Worm (Caenorhabditis elegans) whole organism, young adult: ENCODE data around the gene abhd-12.
A peak's percentile ranks its signal among the peaks of the same experiment; 100 is the strongest.

Experiments
- B0261.1 ChIP-seq: sonication (generic microtip); optimal IDR thresholded peaks from 2 replicates; lab custom pipeline; 2016; ENCODE audit warnings: mild to moderate bottlenecking, missing genetic modification characterization, moderate library complexity, missing compliant biosample characterization
- C06A6.2 ChIP-seq: fragments of 200-800 bp; sonication (Bioruptor generic); conservative IDR thresholded peaks from 2 replicates; pipeline ENCODE4 v1.3.6; 2022; ENCODE audit warnings: missing genetic modification characterization, missing compliant biosample characterization
- F39B2.1 ChIP-seq: fragments of 200-800 bp; sonication (Bioruptor generic); IDR thresholded peaks from 2 replicates; pipeline ENCODE4 v1.3.6; 2022; ENCODE audit warnings: missing genetic modification reagents, missing genetic modification characterization, missing compliant biosample characterization
- K11D2.4 ChIP-seq: fragments of 200-800 bp; sonication (Bioruptor generic); IDR thresholded peaks from 2 replicates; pipeline ENCODE4 v1.3.6; 2022; ENCODE audit warnings: missing genetic modification reagents, missing genetic modification characterization, missing compliant biosample characterization
- T26A5.8 ChIP-seq: sonication (generic microtip); optimal IDR thresholded peaks from 2 replicates; lab custom pipeline; 2016; ENCODE audit warnings: missing genetic modification characterization, missing compliant biosample characterization
- Y53F4B.3 ChIP-seq: fragments of 200-800 bp; sonication (Bioruptor generic); IDR thresholded peaks from 2 replicates; pipeline ENCODE4 v1.3.6; 2022; ENCODE audit warnings: missing genetic modification reagents, missing genetic modification characterization, missing compliant biosample characterization
- ama-1 ChIP-seq, 3 experiments: fragments of 150-350 bp in 1 of 3; sonication (generic microtip) in 2 of 3; optimal IDR thresholded peaks; 2 replicates each; lab custom pipeline; 2014 to 2018; ENCODE audit warnings: missing biosample characterization in 2 of 3, missing genetic modification characterization in 2 of 3, missing genetic modification reagents in 2 of 3
- attf-6 ChIP-seq: fragments of 200-800 bp; sonication (Bioruptor generic); IDR thresholded peaks from 2 replicates; pipeline ENCODE4 v1.3.6; 2022; ENCODE audit warnings: missing genetic modification reagents, missing genetic modification characterization, missing compliant biosample characterization
- ccch-3 ChIP-seq: fragments of 200-800 bp; sonication (Bioruptor generic); optimal IDR thresholded peaks from 2 replicates; lab custom pipeline; 2018; ENCODE audit warnings: mild to moderate bottlenecking, missing genetic modification characterization, missing compliant biosample characterization
- cebp-1 ChIP-seq, 2 experiments: fragments of 200-800 bp in 1 of 2; sonication (Bioruptor generic) in 1 of 2; sonication (generic microtip) in 1 of 2; IDR thresholded peaks in 1 of 2; optimal IDR thresholded peaks in 1 of 2; 2 replicates each; pipeline versions ENCODE4 v1.3.6 to Lab custom; 2017 to 2022; ENCODE audit warnings: missing compliant biosample characterization in 2 of 2, missing genetic modification characterization in 2 of 2, mild to moderate bottlenecking in 1 of 2, missing genetic modification reagents in 1 of 2, moderate library complexity in 1 of 2
- ceh-40 ChIP-seq: fragments of 200-800 bp; sonication (Bioruptor generic); IDR thresholded peaks from 2 replicates; pipeline ENCODE4 v1.3.6; 2022; ENCODE audit warnings: missing genetic modification characterization, missing compliant biosample characterization
- dpl-1 ChIP-seq: fragments of 150-350 bp; optimal IDR thresholded peaks from 2 replicates; lab custom pipeline; 2014; ENCODE audit warnings: missing biosample characterization, missing genetic modification reagents, missing genetic modification characterization
- ets-4 ChIP-seq: fragments of 200-800 bp; sonication (Bioruptor generic); optimal IDR thresholded peaks from 2 replicates; lab custom pipeline; 2018; ENCODE audit warnings: mild to moderate bottlenecking, missing genetic modification characterization, missing compliant biosample characterization
- him-1 ChIP-seq: sonication (generic microtip); optimal IDR thresholded peaks from 2 replicates; lab custom pipeline; 2016; ENCODE audit warnings: missing genotype, missing genetic modification reagents, missing genetic modification characterization, missing compliant biosample characterization
- hlh-12 ChIP-seq: sonication (generic microtip); optimal IDR thresholded peaks from 2 replicates; lab custom pipeline; 2016; ENCODE audit warnings: missing genetic modification characterization, missing compliant biosample characterization
- hlh-26 ChIP-seq: fragments of 200-800 bp; sonication (Bioruptor generic); conservative IDR thresholded peaks from 2 replicates; pipeline ENCODE4 v1.3.6; 2022; ENCODE audit warnings: missing genetic modification reagents, missing genetic modification characterization, missing compliant biosample characterization
- hmg-1.2 ChIP-seq: fragments of 200-800 bp; sonication (Bioruptor generic); IDR thresholded peaks from 2 replicates; pipeline ENCODE4 v1.3.6; 2022; ENCODE audit warnings: missing genetic modification reagents, missing genetic modification characterization, missing compliant biosample characterization
- hrde-1 ChIP-seq: sonication (generic microtip); optimal IDR thresholded peaks from 2 replicates; lab custom pipeline; 2016; ENCODE audit warnings: missing genetic modification characterization, mild to moderate bottlenecking, missing compliant biosample characterization, moderate library complexity, missing genotype, missing genetic modification reagents, borderline replicate concordance
- lag-1 ChIP-seq: fragments of 200-800 bp; sonication (Bioruptor generic); IDR thresholded peaks from 2 replicates; pipeline ENCODE4 v1.3.6; 2022; ENCODE audit warnings: missing genetic modification reagents, missing genetic modification characterization, missing compliant biosample characterization
- let-607 ChIP-seq, 2 experiments: fragments of 200-800 bp in 1 of 2; sonication (Bioruptor generic) in 1 of 2; sonication (generic microtip) in 1 of 2; optimal IDR thresholded peaks; 2 replicates each; lab custom pipeline; 2016 to 2018; ENCODE audit warnings: mild to moderate bottlenecking in 2 of 2, missing compliant biosample characterization in 2 of 2, missing genetic modification characterization in 2 of 2, moderate library complexity in 2 of 2, missing genotype in 1 of 2
- lin-26 ChIP-seq: fragments of 200-800 bp; sonication (Bioruptor generic); IDR thresholded peaks from 2 replicates; pipeline ENCODE4 v1.3.6; 2022; ENCODE audit warnings: missing genetic modification reagents, missing genetic modification characterization, missing compliant biosample characterization
- lin-40 ChIP-seq: sonication (generic microtip); optimal IDR thresholded peaks from 2 replicates; lab custom pipeline; 2016; ENCODE audit warnings: missing genetic modification characterization, mild to moderate bottlenecking, missing compliant biosample characterization, missing genotype, missing genetic modification reagents
- lir-1 ChIP-seq: fragments of 200-800 bp; sonication (Bioruptor generic); conservative IDR thresholded peaks from 2 replicates; pipeline ENCODE4 v1.3.6; 2022; ENCODE audit warnings: missing genetic modification reagents, missing genetic modification characterization, missing compliant biosample characterization
- lsl-1 ChIP-seq: fragments of 200-800 bp; sonication (Bioruptor generic); optimal IDR thresholded peaks from 2 replicates; lab custom pipeline; 2018; ENCODE audit warnings: mild to moderate bottlenecking, missing genetic modification characterization, moderate library complexity, missing compliant biosample characterization
- madf-10 ChIP-seq: sonication (generic microtip); optimal IDR thresholded peaks from 2 replicates; lab custom pipeline; 2016; ENCODE audit warnings: mild to moderate bottlenecking, missing genetic modification characterization, missing compliant biosample characterization
- mel-28 ChIP-seq: sonication (generic microtip); optimal IDR thresholded peaks from 2 replicates; lab custom pipeline; 2016; ENCODE audit warnings: borderline replicate concordance, mild to moderate bottlenecking, missing genetic modification characterization, missing compliant biosample characterization
- nfya-2 ChIP-seq: fragments of 200-800 bp; sonication (Bioruptor generic); IDR thresholded peaks from 2 replicates; pipeline ENCODE4 v1.3.6; 2022; ENCODE audit warnings: missing genetic modification reagents, missing genetic modification characterization, missing compliant biosample characterization
- nhr-80 ChIP-seq: sonication (generic microtip); optimal IDR thresholded peaks from 2 replicates; lab custom pipeline; 2016; ENCODE audit warnings: missing genetic modification characterization, missing compliant biosample characterization
- snpc-3.4 ChIP-seq: sonication (generic microtip); optimal IDR thresholded peaks from 2 replicates; lab custom pipeline; 2017; ENCODE audit warnings: missing genetic modification characterization, mild to moderate bottlenecking, missing compliant biosample characterization, antibody characterized with exemption, moderate library complexity, missing genotype, missing genetic modification reagents
- somi-1 ChIP-seq: fragments of 200-800 bp; sonication (Bioruptor generic); optimal IDR thresholded peaks from 2 replicates; lab custom pipeline; 2018; ENCODE audit warnings: mild to moderate bottlenecking, missing genetic modification characterization, missing compliant biosample characterization
- ztf-26 ChIP-seq: sonication (generic microtip); optimal IDR thresholded peaks from 2 replicates; lab custom pipeline; 2017; ENCODE audit warnings: missing genetic modification characterization, missing compliant biosample characterization
- ztf-6 ChIP-seq: fragments of 200-800 bp; sonication (Bioruptor generic); IDR thresholded peaks from 2 replicates; pipeline ENCODE4 v1.3.6; 2022; ENCODE audit warnings: missing genetic modification reagents, missing genetic modification characterization, missing compliant biosample characterization

Gene abhd-12

DNA sequence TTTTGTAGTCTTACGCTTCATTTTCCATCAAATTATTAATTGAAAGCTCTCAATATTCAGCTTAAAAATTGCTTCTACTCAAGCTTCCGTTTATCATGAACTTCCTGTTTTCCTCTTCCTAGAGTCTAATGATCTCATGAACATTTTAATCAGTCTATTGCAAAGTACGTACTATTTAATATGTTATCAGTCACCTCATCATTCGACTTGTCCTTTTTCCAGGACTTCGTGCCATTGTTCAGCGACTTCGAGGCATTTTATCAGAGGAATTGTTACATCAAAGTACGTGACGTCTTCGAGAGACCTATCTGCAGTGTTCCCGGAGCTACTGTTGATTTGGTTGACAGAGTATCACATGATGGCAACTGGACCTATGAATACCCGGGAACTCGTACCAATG is 36.1 kb downstream of the abhd-12 start:
- TF ChIP-seq nfya-2 (GFP tag; lab: Robert Waterston, UW) (no peak), F39B2.1 (GFP tag; lab: Robert Waterston, UW) (no peak), nhr-80 (peak; percentile 60)

DNA sequence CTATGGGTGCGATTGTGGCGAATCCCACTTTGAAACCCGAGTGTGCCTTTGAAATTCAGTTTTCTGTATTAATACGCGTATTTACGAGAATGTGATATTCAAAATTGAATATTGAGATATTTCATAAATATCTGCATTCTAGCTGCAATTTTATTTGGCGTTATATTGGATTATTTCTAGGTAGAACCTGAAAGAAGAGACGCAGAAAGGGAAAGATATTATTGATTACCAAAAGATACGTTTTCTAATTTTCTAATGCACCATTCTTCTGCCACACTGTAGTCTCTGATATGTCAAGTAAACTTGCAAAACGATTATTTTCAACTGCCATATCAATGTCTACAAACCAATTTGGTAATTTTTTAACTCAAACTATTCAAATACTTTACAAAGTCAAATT is 38.4 kb downstream of the abhd-12 start, which contains the start of gene ech-3:
Gene ech-3 (plus strand): TSS at position 178 of the 400 bp plus-strand sequence.
- peak; percentile 30; the same call in 1 of the 2 replicates for TF ChIP-seq hmg-1.2
- no peak for TF ChIP-seq nhr-80
- TF ChIP-seq Y53F4B.3 (GFP tag; lab: Robert Waterston, UW), result no peak
- no peak for TF ChIP-seq hlh-12
- TF ChIP-seq, all 124 proteins: peak for 1

DNA sequence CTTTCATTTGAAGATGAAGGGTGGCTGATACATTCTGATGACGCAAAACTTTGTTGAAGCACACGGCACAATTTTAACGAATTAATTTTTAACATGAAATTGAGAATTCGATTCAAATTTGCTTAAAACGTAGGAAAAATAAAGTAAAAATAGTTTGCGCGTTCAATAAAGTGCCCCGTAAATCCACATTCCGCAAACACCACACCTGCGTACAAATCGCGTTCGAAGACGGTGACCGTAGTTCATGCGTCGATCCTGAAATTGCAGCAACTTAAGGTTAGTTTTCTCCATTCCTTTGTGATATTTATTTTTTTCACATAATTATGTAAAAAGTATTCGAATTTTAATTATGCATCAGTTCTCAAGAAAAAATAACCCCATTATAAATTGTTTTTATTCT is 41.1 kb downstream of the abhd-12 start, which contains the start of gene F43H9.3:
Gene F43H9.3 (minus strand): TSS at position 189 of the 400 bp plus-strand sequence.
- TF ChIP-seq lsl-1, result peak; percentile 27
- TF ChIP-seq hlh-26, result no peak

DNA sequence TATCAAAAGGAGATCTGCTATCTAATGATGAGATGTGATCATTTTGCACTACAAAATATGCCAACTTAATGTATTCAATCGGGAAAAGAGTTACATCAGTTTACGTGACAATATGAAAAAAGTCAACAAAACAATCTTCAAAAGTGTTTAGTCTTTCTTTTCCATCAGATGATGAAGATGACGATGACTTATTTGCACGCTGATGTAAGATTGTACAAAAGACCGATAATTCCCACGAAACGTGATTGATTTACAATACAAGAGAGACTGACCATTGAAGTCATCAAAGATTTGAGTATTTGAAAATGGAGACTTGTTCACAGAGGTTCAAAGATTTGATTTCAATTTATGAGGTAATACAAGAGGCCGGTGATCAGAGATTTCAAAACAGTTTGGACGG is 41.6 kb downstream of the abhd-12 start:
- TF ChIP-seq lin-26 (no peak), ama-1 (optimal IDR thresholded peaks at IDR 0.05; lab: Kevin White, UChicago) (no peak), ama-1 (GFP tag; optimal IDR thresholded peaks at IDR 0.05; lab: Kevin White, UChicago) (no peak), snpc-3.4 (tag; lab: Kevin White, UChicago) (no peak), madf-10 (tag; lab: Kevin White, UChicago) (no peak), K11D2.4 (GFP tag; lab: Robert Waterston, UW) (no peak), hlh-26 (no peak), B0261.1 (tag; lab: Kevin White, UChicago) (no peak), hrde-1 (no peak), lir-1 (GFP tag; lab: Robert Waterston, UW) (no peak), somi-1 (GFP tag; lab: Kevin White, UChicago) (no peak), ztf-6 (GFP tag; lab: Robert Waterston, UW) (no peak), C06A6.2 (GFP tag; lab: Robert Waterston, UW) (no peak), dpl-1 (GFP tag; lab: Kevin White, UChicago) (no peak), ccch-3 (GFP tag; lab: Kevin White, UChicago) (no peak), him-1 (tag; lab: Kevin White, UChicago) (no peak), ets-4 (no peak), let-607 (tag; optimal IDR thresholded peaks at IDR 0.05; lab: Kevin White, UChicago) (no peak), T26A5.8 (tag; lab: Kevin White, UChicago) (no peak), attf-6 (GFP tag; lab: Robert Waterston, UW) (no peak)
- TF ChIP-seq, all 124 proteins: peak for 0

DNA sequence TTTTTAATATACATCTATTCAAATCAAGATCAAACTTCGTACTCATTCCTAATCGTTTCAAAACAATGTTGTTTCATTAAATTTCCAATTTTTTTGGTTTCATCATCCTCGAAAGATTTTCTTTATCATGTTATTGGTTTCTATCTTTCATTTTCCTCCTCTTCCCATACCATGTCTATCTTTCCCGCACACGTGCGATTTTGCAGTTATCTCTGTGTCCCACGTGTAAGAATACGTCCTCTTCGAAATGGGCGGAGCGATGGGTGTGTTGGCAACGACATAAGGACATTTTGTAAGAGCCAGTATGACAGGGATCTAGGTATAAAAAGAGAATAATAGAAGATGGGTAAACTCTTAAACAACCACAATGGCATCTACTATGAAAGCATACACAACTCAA is 42.7 kb downstream of the abhd-12 start, which contains the start of gene F43H9.4:
Gene F43H9.4 (plus strand): TSS at position 366 of the 400 bp plus-strand sequence.
- TF ChIP-seq ztf-26 (tag; lab: Kevin White, UChicago), result peak; percentile 9
- peak; percentile 11; the same call in 1 of the 2 replicates for TF ChIP-seq lin-26
- TF ChIP-seq attf-6 (GFP tag; lab: Robert Waterston, UW), result no peak
- no peak for TF ChIP-seq cebp-1 (GFP tag; IDR thresholded peaks at IDR 0.05; lab: Robert Waterston, UW)
- TF ChIP-seq cebp-1 (tag; optimal IDR thresholded peaks at IDR 0.05; lab: Kevin White, UChicago), result peak; percentile 55
- TF ChIP-seq lin-40, result peak; percentile 20
- TF ChIP-seq lag-1, result no peak
- TF ChIP-seq mel-28 (tag; lab: Kevin White, UChicago), result no peak
- TF ChIP-seq ceh-40, result no peak
- TF ChIP-seq somi-1 (GFP tag; lab: Kevin White, UChicago), result peak; percentile 71
- TF ChIP-seq, all 124 proteins: peak for 5
